Worm (Caenorhabditis elegans) whole organism, young adult: Measurements from ENCODE around the gene T05E12.6.
"Not testable (repeated sequence)": the region's sequence is repeated elsewhere in the genome, so short reads cannot be mapped to it uniquely, and the experiment has no call there.

ENCODE experiments used
- B0035.1 ChIP-seq: sonication (generic microtip); optimal IDR thresholded peaks from 2 replicates; lab custom pipeline; 2016; ENCODE audit warnings: missing genetic modification characterization, mild to moderate bottlenecking, missing compliant biosample characterization, missing genotype, missing genetic modification reagents
- B0261.1 ChIP-seq: sonication (generic microtip); optimal IDR thresholded peaks from 2 replicates; lab custom pipeline; 2016; ENCODE audit warnings: mild to moderate bottlenecking, missing genetic modification characterization, moderate library complexity, missing compliant biosample characterization
- F33H1.4 ChIP-seq: fragments of 200-800 bp; sonication (Bioruptor generic); IDR thresholded peaks from 2 replicates; pipeline ENCODE4 v1.3.6; 2022; ENCODE audit warnings: missing genetic modification reagents, missing genetic modification characterization, missing compliant biosample characterization
- F52B5.7 ChIP-seq: sonication (generic microtip); optimal IDR thresholded peaks from 2 replicates; lab custom pipeline; 2016; ENCODE audit warnings: mild to moderate bottlenecking, missing genetic modification characterization, missing compliant biosample characterization
- F55B11.4 ChIP-seq: sonication (generic microtip); optimal IDR thresholded peaks from 2 replicates; lab custom pipeline; 2016; ENCODE audit warnings: missing compliant biosample characterization, missing genetic modification characterization, borderline replicate concordance; ENCODE audit not compliant: insufficient read depth
- T07F8.4 ChIP-seq: sonication (generic microtip); optimal IDR thresholded peaks from 2 replicates; lab custom pipeline; 2016; ENCODE audit warnings: mild to moderate bottlenecking, missing genetic modification characterization, moderate library complexity, missing compliant biosample characterization
- Y53F4B.3 ChIP-seq: fragments of 200-800 bp; sonication (Bioruptor generic); IDR thresholded peaks from 2 replicates; pipeline ENCODE4 v1.3.6; 2022; ENCODE audit warnings: missing genetic modification reagents, missing genetic modification characterization, missing compliant biosample characterization
- Y56A3A.18 ChIP-seq: fragments of 200-800 bp; sonication (Bioruptor generic); IDR thresholded peaks from 2 replicates; pipeline ENCODE4 v1.3.6; 2022; ENCODE audit warnings: missing genetic modification reagents, missing genetic modification characterization, missing compliant biosample characterization
- aptf-3 ChIP-seq: fragments of 200-800 bp; sonication (Bioruptor generic); IDR thresholded peaks from 2 replicates; pipeline ENCODE4 v1.3.6; 2022; ENCODE audit warnings: missing genetic modification characterization, missing compliant biosample characterization
- attf-6 ChIP-seq: fragments of 200-800 bp; sonication (Bioruptor generic); IDR thresholded peaks from 2 replicates; pipeline ENCODE4 v1.3.6; 2022; ENCODE audit warnings: missing genetic modification reagents, missing genetic modification characterization, missing compliant biosample characterization
- ceh-79 ChIP-seq: sonication (generic microtip); optimal IDR thresholded peaks from 2 replicates; lab custom pipeline; 2017; ENCODE audit warnings: mild to moderate bottlenecking, missing genetic modification characterization, missing compliant biosample characterization
- hlh-12 ChIP-seq: sonication (generic microtip); optimal IDR thresholded peaks from 2 replicates; lab custom pipeline; 2016; ENCODE audit warnings: missing genetic modification characterization, missing compliant biosample characterization
- hlh-26 ChIP-seq: fragments of 200-800 bp; sonication (Bioruptor generic); conservative IDR thresholded peaks from 2 replicates; pipeline ENCODE4 v1.3.6; 2022; ENCODE audit warnings: missing genetic modification reagents, missing genetic modification characterization, missing compliant biosample characterization
- lsy-27 ChIP-seq: sonication (generic microtip); optimal IDR thresholded peaks from 2 replicates; lab custom pipeline; 2017; ENCODE audit warnings: missing genetic modification characterization, mild to moderate bottlenecking, missing compliant biosample characterization, antibody characterized with exemption, missing genotype, borderline replicate concordance; ENCODE audit not compliant: insufficient read depth
- madf-6 ChIP-seq: fragments of 200-800 bp; sonication (Bioruptor generic); IDR thresholded peaks from 2 replicates; pipeline ENCODE4 v1.3.6; 2022; ENCODE audit warnings: missing genetic modification reagents, missing genetic modification characterization, missing compliant biosample characterization
- mcd-1 ChIP-seq: fragments of 200-800 bp; sonication (Bioruptor generic); IDR thresholded peaks from 2 replicates; pipeline ENCODE4 v1.3.6; 2022; ENCODE audit warnings: missing genetic modification reagents, missing genetic modification characterization, missing compliant biosample characterization
- nhr-27 ChIP-seq: fragments of 200-800 bp; sonication (Bioruptor generic); optimal IDR thresholded peaks from 2 replicates; lab custom pipeline; 2018; ENCODE audit warnings: mild to moderate bottlenecking, missing genetic modification characterization, moderate library complexity, missing compliant biosample characterization
- nhr-90 ChIP-seq: sonication (generic microtip); optimal IDR thresholded peaks from 2 replicates; lab custom pipeline; 2016; ENCODE audit warnings: missing genotype, mild to moderate bottlenecking, missing genetic modification characterization, missing compliant biosample characterization
- pha-4 ChIP-seq: fragments of 150-350 bp; sonication (generic microtip); optimal IDR thresholded peaks from 2 replicates; lab custom pipeline; 2014; ENCODE audit warnings: missing biosample characterization, missing genetic modification reagents, missing genetic modification characterization
- rec-8 ChIP-seq, 2 experiments: sonication (generic microtip); optimal IDR thresholded peaks; 2 replicates each; lab custom pipeline; 2016; ENCODE audit warnings: mild to moderate bottlenecking in 2 of 2, missing genetic modification characterization in 2 of 2, missing genetic modification reagents in 2 of 2, missing genotype in 2 of 2, missing biosample characterization in 1 of 2, missing compliant biosample characterization in 1 of 2, moderate library complexity in 1 of 2
- sdz-38 ChIP-seq: sonication (generic microtip); optimal IDR thresholded peaks from 2 replicates; lab custom pipeline; 2016; ENCODE audit warnings: missing genotype, missing genetic modification characterization, missing compliant biosample characterization
- snpc-4 ChIP-seq, 5 experiments: fragments of 150-350 bp in 1 of 5; sonication (generic microtip) in 4 of 5; optimal IDR thresholded peaks; 2 replicates each; lab custom pipeline; 2014 to 2018; ENCODE audit warnings: missing genetic modification characterization in 5 of 5, missing biosample characterization in 3 of 5, antibody characterized with exemption in 2 of 5, mild to moderate bottlenecking in 2 of 5, missing compliant biosample characterization in 2 of 5, missing genotype in 2 of 5, moderate library complexity in 2 of 5, missing genetic modification reagents in 1 of 5
- sptf-2 ChIP-seq: fragments of 200-800 bp; sonication (Bioruptor generic); optimal IDR thresholded peaks from 2 replicates; lab custom pipeline; 2018; ENCODE audit warnings: mild to moderate bottlenecking, missing genetic modification characterization, missing compliant biosample characterization
- tbp1 ChIP-seq: fragments of 200-800 bp; sonication (Bioruptor generic); optimal IDR thresholded peaks from 2 replicates; lab custom pipeline; 2018; ENCODE audit warnings: mild to moderate bottlenecking, missing genetic modification characterization, missing compliant biosample characterization
- unc-62 ChIP-seq: fragments of 150-350 bp; optimal IDR thresholded peaks from 2 replicates; lab custom pipeline; 2014; ENCODE audit warnings: missing biosample characterization, missing genetic modification reagents, missing genetic modification characterization
- zfh-2 ChIP-seq: fragments of 200-800 bp; sonication (Bioruptor generic); conservative IDR thresholded peaks from 2 replicates; pipeline ENCODE4 v1.3.6; 2022; ENCODE audit warnings: missing genetic modification reagents, missing genetic modification characterization, missing compliant biosample characterization
- zim-3 ChIP-seq: sonication (generic microtip); optimal IDR thresholded peaks from 2 replicates; lab custom pipeline; 2017; ENCODE audit warnings: mild to moderate bottlenecking, missing genetic modification characterization, moderate library complexity, missing compliant biosample characterization
- ztf-18 ChIP-seq: sonication (generic microtip); optimal IDR thresholded peaks from 2 replicates; lab custom pipeline; 2016; ENCODE audit warnings: missing genotype, mild to moderate bottlenecking, missing genetic modification characterization, missing compliant biosample characterization
- ztf-3 ChIP-seq: fragments of 200-800 bp; sonication (Bioruptor generic); optimal IDR thresholded peaks from 2 replicates; lab custom pipeline; 2018; ENCODE audit warnings: mild to moderate bottlenecking, missing genetic modification characterization, missing compliant biosample characterization
- ztf-6 ChIP-seq: fragments of 200-800 bp; sonication (Bioruptor generic); IDR thresholded peaks from 2 replicates; pipeline ENCODE4 v1.3.6; 2022; ENCODE audit warnings: missing genetic modification reagents, missing genetic modification characterization, missing compliant biosample characterization

Gene T05E12.6

DNA sequence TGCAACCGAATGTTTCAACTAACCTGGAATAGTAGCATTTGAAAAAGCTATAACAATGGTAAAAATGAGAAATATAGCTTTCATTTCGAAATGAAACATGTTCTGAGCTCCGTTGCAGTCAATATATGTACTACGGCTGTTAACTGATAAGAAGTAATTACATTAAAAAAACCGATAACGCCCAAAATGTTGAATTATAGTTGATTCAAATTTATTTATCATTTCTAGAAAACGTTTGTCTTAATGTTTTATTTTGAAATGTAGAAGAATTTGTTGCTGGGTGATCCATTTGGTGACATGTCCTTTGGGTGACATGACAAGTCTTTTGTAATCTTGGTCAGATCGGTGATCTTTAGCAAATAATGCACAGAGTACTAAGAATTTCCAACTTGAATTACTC is at the start of gene T05E12.6:
T05E12.6 (minus strand) TSS at position 101 of the 400 bp plus-strand sequence.
- TF ChIP-seq B0261.1 = no peak

ce11 chrV:17129328-17129727 is 40.1 kb upstream of the T05E12.6 start:
- peak; percentile 8 for TF ChIP-seq B0261.1
- not testable (repeated sequence) for TF ChIP-seq snpc-4 (GFP tag; optimal IDR thresholded peaks at IDR 0.05; lab: Kevin White, UChicago)
- peak in 2 of 4 experiments; percentile 73 to 87 for TF ChIP-seq snpc-4 (tag; optimal IDR thresholded peaks at IDR 0.05; lab: Kevin White, UChicago)
- peak; percentile 46 for TF ChIP-seq tbp1

- TF ChIP-seq ceh-79 (tag; lab: Kevin White, UChicago) = no peak
- TF ChIP-seq ztf-18 = no peak
- no peak for TF ChIP-seq lsy-27
- TF ChIP-seq nhr-90 (tag; lab: Kevin White, UChicago) = no peak
- TF ChIP-seq aptf-3 = no peak
- no peak for TF ChIP-seq sdz-38 (tag; lab: Kevin White, UChicago)
- TF ChIP-seq attf-6 (GFP tag; lab: Robert Waterston, UW) = no peak
- TF ChIP-seq sptf-2 (GFP tag; lab: Kevin White, UChicago) = no peak
- no peak for TF ChIP-seq tbp1
- TF ChIP-seq rec-8 (tag; optimal IDR thresholded peaks at IDR 0.05; lab: Kevin White, UChicago) = no peak
- no peak for TF ChIP-seq F55B11.4 (tag; lab: Kevin White, UChicago)
- TF ChIP-seq nhr-27 (tag; lab: Kevin White, UChicago) = no peak
- TF ChIP-seq hlh-12 (tag; lab: Kevin White, UChicago) = no peak
- no peak for TF ChIP-seq Y53F4B.3 (GFP tag; lab: Robert Waterston, UW)
Measured at ce11 chrV:17108310-17108709, 19.1 kb upstream of the T05E12.6 start, which contains the start of gene ZK218.11. TSS of gene ZK218.11 (minus strand) at chrV:17108410.

DNA sequence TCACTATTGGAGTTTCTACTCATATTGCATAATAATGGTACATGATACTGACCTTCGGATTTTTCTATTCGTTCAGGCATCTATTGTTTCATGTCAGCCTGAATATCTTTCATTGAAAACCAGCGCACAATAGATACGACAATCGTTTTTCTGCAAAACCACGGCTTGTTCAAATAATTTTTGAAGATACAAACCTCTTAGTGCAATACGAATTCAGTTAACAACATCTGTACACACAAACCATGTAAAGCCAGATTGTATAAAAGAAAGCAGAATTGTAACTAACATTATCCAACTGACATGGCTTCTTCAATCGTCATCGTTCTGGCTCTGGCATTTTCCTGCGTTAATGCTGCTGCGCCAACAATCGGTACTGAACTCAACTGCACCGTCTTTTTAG is 16.2 kb upstream of the T05E12.6 start, which contains the start of gene ZK218.7:
ZK218.7 (plus strand) TSS at position 301 of the 400 bp plus-strand sequence.
- TF ChIP-seq zim-3 = no peak

- TF ChIP-seq madf-6 (GFP tag; lab: Robert Waterston, UW) (no peak), B0035.1 (no peak), unc-62 (no peak), pha-4 (tag; lab: Kevin White, UChicago) (no peak), Y56A3A.18 (no peak), zfh-2 (GFP tag; lab: Robert Waterston, UW) (no peak), Y53F4B.3 (GFP tag; lab: Robert Waterston, UW) (no peak), hlh-26 (no peak), mcd-1 (no peak), ztf-6 (GFP tag; lab: Robert Waterston, UW) (no peak), F33H1.4 (GFP tag; lab: Robert Waterston, UW) (no peak), ztf-3 (GFP tag; lab: Kevin White, UChicago) (no peak), aptf-3 (no peak), rec-8 (tag; optimal IDR thresholded peaks at IDR 0.05; lab: Kevin White, UChicago) (no peak), F52B5.7 (tag; lab: Kevin White, UChicago) (no peak), nhr-27 (tag; lab: Kevin White, UChicago) (no peak), T07F8.4 (tag; lab: Kevin White, UChicago) (no peak)
Measured at ce11 chrV:17104527-17104926, 15.3 kb upstream of the T05E12.6 start, which contains the start of gene nhr-248. TSS of gene nhr-248 (minus strand) at chrV:17104627.
